Worm (Caenorhabditis elegans) whole organism, L1 larva: ENCODE data around the gene clec-219.
A peak's percentile ranks its signal among the peaks of the same experiment; 100 is the strongest.

Experiments used
- C04F5.9 ChIP-seq: sonication (generic microtip); optimal IDR thresholded peaks from 2 replicates; lab custom pipeline; 2016; ENCODE audit warnings: missing genetic modification characterization, missing compliant biosample characterization
- F16B12.6 ChIP-seq: fragments of 150-350 bp; optimal IDR thresholded peaks from 2 replicates; lab custom pipeline; 2014; ENCODE audit warnings: missing biosample characterization, missing genetic modification characterization
- Y116A8C.19 ChIP-seq: sonication (generic microtip); optimal IDR thresholded peaks from 2 replicates; lab custom pipeline; 2016; ENCODE audit warnings: missing compliant biosample characterization, missing genetic modification characterization, borderline replicate concordance
- ama-1 ChIP-seq: fragments of 150-350 bp; optimal IDR thresholded peaks from 2 replicates; lab custom pipeline; 2014
- blmp-1 ChIP-seq: fragments of 150-350 bp; optimal IDR thresholded peaks from 2 replicates; lab custom pipeline; 2014; ENCODE audit warnings: missing biosample characterization, missing genetic modification characterization
- ceh-82 ChIP-seq, 3 experiments: fragments of 150-350 bp in 1 of 3; sonication (generic microtip) in 2 of 3; optimal IDR thresholded peaks; 2 replicates each; lab custom pipeline; 2014 to 2017; ENCODE audit warnings: missing biosample characterization in 3 of 3, missing genetic modification characterization in 3 of 3
- ceh-88 ChIP-seq: fragments of 200-800 bp; sonication (Bioruptor generic); IDR thresholded peaks from 2 replicates; pipeline ENCODE4 v1.3.6; 2022; ENCODE audit warnings: missing genetic modification characterization, missing compliant biosample characterization
- ceh-90 ChIP-seq: sonication (generic microtip); optimal IDR thresholded peaks from 2 replicates; lab custom pipeline; 2016; ENCODE audit warnings: missing genetic modification characterization, missing compliant biosample characterization
- dsc-1 ChIP-seq: sonication (generic microtip); optimal IDR thresholded peaks from 2 replicates; lab custom pipeline; 2016; ENCODE audit warnings: mild to moderate bottlenecking, missing genetic modification characterization, missing compliant biosample characterization
- efl-1 ChIP-seq, 4 experiments: fragments of 150-350 bp; optimal IDR thresholded peaks in 3 of 4; peaks in 1 of 4; 1 replicate in 1 of 4; 2 replicates in 3 of 4; lab custom pipeline; 2014; ENCODE audit warnings: missing biosample characterization in 2 of 4, missing genetic modification characterization in 2 of 4, missing genetic modification reagents in 2 of 4
- egl-13 ChIP-seq: sonication (generic microtip); optimal IDR thresholded peaks from 2 replicates; lab custom pipeline; 2016; ENCODE audit warnings: missing genotype, missing genetic modification reagents, missing genetic modification characterization, missing compliant biosample characterization
- egl-27 ChIP-seq, 2 experiments: fragments of 150-350 bp in 1 of 2; sonication (generic microtip); optimal IDR thresholded peaks; 3 replicates each; lab custom pipeline; 2017 to 2018; ENCODE audit warnings: missing biosample characterization in 2 of 2, missing genetic modification characterization in 2 of 2, missing genetic modification reagents in 2 of 2
- elt-3 ChIP-seq, 6 experiments: fragments of 150-350 bp in 1 of 6; sonication (generic microtip); optimal IDR thresholded peaks; 2 replicates each; lab custom pipeline; 2017 to 2018; ENCODE audit warnings: missing biosample characterization in 6 of 6, missing genetic modification characterization in 6 of 6, inconsistent platforms in 1 of 6
- fkh-10 ChIP-seq: sonication (generic microtip); optimal IDR thresholded peaks from 2 replicates; lab custom pipeline; 2017; ENCODE audit warnings: missing biosample characterization, missing genetic modification reagents, missing genetic modification characterization
- fkh-4 ChIP-seq: sonication (generic microtip); optimal IDR thresholded peaks from 2 replicates; lab custom pipeline; 2016; ENCODE audit warnings: missing compliant biosample characterization, missing genetic modification characterization, borderline replicate concordance
- fkh-8 ChIP-seq: sonication (generic microtip); optimal IDR thresholded peaks from 2 replicates; lab custom pipeline; 2016; ENCODE audit warnings: mild to moderate bottlenecking, missing genetic modification characterization, missing compliant biosample characterization
- fos-1 ChIP-seq: fragments of 150-350 bp; optimal IDR thresholded peaks from 2 replicates; lab custom pipeline; 2014; ENCODE audit warnings: missing biosample characterization, missing genetic modification characterization
- grh-1 ChIP-seq: fragments of 200-800 bp; sonication (Bioruptor generic); IDR thresholded peaks from 2 replicates; pipeline ENCODE4 v1.3.6; 2022; ENCODE audit warnings: missing genetic modification reagents, missing genetic modification characterization, missing compliant biosample characterization
- hlh-17 ChIP-seq: fragments of 200-800 bp; sonication (Bioruptor generic); optimal IDR thresholded peaks from 2 replicates; lab custom pipeline; 2018; ENCODE audit warnings: missing genetic modification characterization, mild to moderate bottlenecking, missing compliant biosample characterization, moderate library complexity, borderline replicate concordance
- hlh-4 ChIP-seq: sonication (generic microtip); optimal IDR thresholded peaks from 2 replicates; lab custom pipeline; 2016; ENCODE audit warnings: mild to moderate bottlenecking, missing genetic modification characterization, missing compliant biosample characterization
- hpl-2 ChIP-seq: fragments of 150-350 bp; optimal IDR thresholded peaks from 2 replicates; lab custom pipeline; 2014; ENCODE audit warnings: missing biosample characterization, missing genetic modification reagents, missing genetic modification characterization
- irx-1 ChIP-seq: sonication (generic microtip); optimal IDR thresholded peaks from 2 replicates; lab custom pipeline; 2016; ENCODE audit warnings: missing genetic modification characterization, missing compliant biosample characterization
- jun-1 ChIP-seq: fragments of 150-350 bp; optimal IDR thresholded peaks from 2 replicates; lab custom pipeline; 2014; ENCODE audit warnings: missing biosample characterization, missing genetic modification reagents, missing genetic modification characterization
- lin-13 ChIP-seq: fragments of 150-350 bp; optimal IDR thresholded peaks from 2 replicates; lab custom pipeline; 2014; ENCODE audit warnings: missing biosample characterization, missing genetic modification reagents, missing genetic modification characterization
- lin-14 ChIP-seq: fragments of 200-800 bp; sonication (Bioruptor generic); optimal IDR thresholded peaks from 2 replicates; lab custom pipeline; 2018; ENCODE audit warnings: mild to moderate bottlenecking, missing genetic modification characterization, moderate library complexity, missing compliant biosample characterization
- lin-15B ChIP-seq: fragments of 150-350 bp; sonication (generic microtip); optimal IDR thresholded peaks from 3 replicates; lab custom pipeline; 2014; ENCODE audit warnings: missing biosample characterization, missing genetic modification characterization
- lin-35 ChIP-seq, 2 experiments: fragments of 150-350 bp; optimal IDR thresholded peaks; 2 replicates each; lab custom pipeline; 2014; ENCODE audit warnings: missing biosample characterization in 2 of 2, missing genetic modification characterization in 2 of 2, missing genetic modification reagents in 2 of 2
- mab-9 ChIP-seq: fragments of 200-800 bp; sonication (Bioruptor generic); IDR thresholded peaks from 2 replicates; pipeline ENCODE4 v1.3.6; 2022; ENCODE audit warnings: missing genetic modification reagents, missing genetic modification characterization, missing compliant biosample characterization
- mdl-1 ChIP-seq, 2 experiments: fragments of 150-350 bp; optimal IDR thresholded peaks; 2 replicates each; lab custom pipeline; 2014 to 2017; ENCODE audit warnings: missing biosample characterization in 2 of 2, missing genetic modification characterization in 2 of 2, inconsistent platforms in 1 of 2
- mef-2 ChIP-seq: fragments of 150-350 bp; optimal IDR thresholded peaks from 2 replicates; lab custom pipeline; 2014; ENCODE audit warnings: missing biosample characterization, missing genetic modification characterization
- mep-1 ChIP-seq: fragments of 150-350 bp; optimal IDR thresholded peaks from 2 replicates; lab custom pipeline; 2014; ENCODE audit warnings: missing biosample characterization, missing genetic modification characterization
- nhr-11 ChIP-seq: fragments of 150-350 bp; optimal IDR thresholded peaks from 2 replicates; lab custom pipeline; 2014; ENCODE audit warnings: missing biosample characterization, missing genetic modification characterization
- nhr-19 ChIP-seq: fragments of 200-800 bp; sonication (Bioruptor generic); conservative IDR thresholded peaks from 2 replicates; pipeline ENCODE4 v1.3.6; 2022; ENCODE audit warnings: missing genetic modification characterization, missing compliant biosample characterization
- nhr-28 ChIP-seq: fragments of 150-350 bp; optimal IDR thresholded peaks from 2 replicates; lab custom pipeline; 2014; ENCODE audit warnings: missing biosample characterization, missing genetic modification characterization
- nhr-47 ChIP-seq: sonication (generic microtip); optimal IDR thresholded peaks from 2 replicates; lab custom pipeline; 2016; ENCODE audit warnings: mild to moderate bottlenecking, missing genetic modification characterization, moderate library complexity, missing compliant biosample characterization
- nhr-76 ChIP-seq: sonication (generic microtip); optimal IDR thresholded peaks from 2 replicates; lab custom pipeline; 2017; ENCODE audit warnings: missing biosample characterization, missing genetic modification characterization
- nhr-77 ChIP-seq: fragments of 150-350 bp; optimal IDR thresholded peaks from 2 replicates; lab custom pipeline; 2014; ENCODE audit warnings: missing biosample characterization, missing genetic modification characterization
- pag-3 ChIP-seq: sonication (generic microtip); optimal IDR thresholded peaks from 2 replicates; lab custom pipeline; 2017; ENCODE audit warnings: missing genetic modification characterization, mild to moderate bottlenecking, missing compliant biosample characterization, antibody characterized with exemption, borderline replicate concordance; ENCODE audit not compliant: insufficient read depth
- pqm-1 ChIP-seq: sonication (generic microtip); optimal IDR thresholded peaks from 3 replicates; lab custom pipeline; 2017; ENCODE audit warnings: missing biosample characterization, missing genetic modification characterization
- rnt-1 ChIP-seq: sonication (generic microtip); optimal IDR thresholded peaks from 2 replicates; lab custom pipeline; 2016; ENCODE audit warnings: mild to moderate bottlenecking, missing genetic modification characterization, moderate library complexity, missing compliant biosample characterization
- skn-1 ChIP-seq: fragments of 150-350 bp; optimal IDR thresholded peaks from 2 replicates; lab custom pipeline; 2014; ENCODE audit warnings: missing biosample characterization, missing genetic modification characterization
- snpc-4 ChIP-seq: fragments of 150-350 bp; optimal IDR thresholded peaks from 2 replicates; lab custom pipeline; 2014; ENCODE audit warnings: missing biosample characterization, missing genetic modification characterization
- snu-23 ChIP-seq: sonication (generic microtip); optimal IDR thresholded peaks from 2 replicates; lab custom pipeline; 2016; ENCODE audit warnings: missing genetic modification characterization, missing compliant biosample characterization
- sup-37 ChIP-seq: fragments of 200-800 bp; sonication (Bioruptor generic); optimal IDR thresholded peaks from 2 replicates; lab custom pipeline; 2018; ENCODE audit warnings: mild to moderate bottlenecking, missing genetic modification characterization, missing compliant biosample characterization
- swsn-7 ChIP-seq: sonication (generic microtip); optimal IDR thresholded peaks from 2 replicates; lab custom pipeline; 2016; ENCODE audit warnings: missing genetic modification characterization, missing compliant biosample characterization
- tbx-2 ChIP-seq: sonication (generic microtip); optimal IDR thresholded peaks from 2 replicates; lab custom pipeline; 2016; ENCODE audit warnings: missing genetic modification characterization, missing compliant biosample characterization
- unc-130 ChIP-seq: fragments of 150-350 bp; optimal IDR thresholded peaks from 2 replicates; lab custom pipeline; 2017; ENCODE audit warnings: missing biosample characterization, missing genetic modification characterization, inconsistent platforms
- unc-30 ChIP-seq: sonication (generic microtip); optimal IDR thresholded peaks from 2 replicates; lab custom pipeline; 2017; ENCODE audit warnings: missing biosample characterization, missing genetic modification characterization
- unc-62 ChIP-seq: fragments of 150-350 bp; optimal IDR thresholded peaks from 2 replicates; lab custom pipeline; 2014; ENCODE audit warnings: missing biosample characterization, missing genetic modification reagents, missing genetic modification characterization
- xbp-1 ChIP-seq: sonication (generic microtip); optimal IDR thresholded peaks from 2 replicates; lab custom pipeline; 2016; ENCODE audit warnings: missing genetic modification characterization, missing compliant biosample characterization
- zag-1 ChIP-seq: fragments of 150-350 bp; optimal IDR thresholded peaks from 2 replicates; lab custom pipeline; 2014; ENCODE audit warnings: missing biosample characterization, missing genetic modification characterization
- zip-4 ChIP-seq: fragments of 200-800 bp; sonication (Bioruptor generic); optimal IDR thresholded peaks from 2 replicates; lab custom pipeline; 2018; ENCODE audit warnings: mild to moderate bottlenecking, missing genetic modification characterization, moderate library complexity, missing compliant biosample characterization
- ztf-4 ChIP-seq: fragments of 150-350 bp; optimal IDR thresholded peaks from 2 replicates; lab custom pipeline; 2014; ENCODE audit warnings: missing biosample characterization, missing genetic modification characterization

Gene clec-219

DNA sequence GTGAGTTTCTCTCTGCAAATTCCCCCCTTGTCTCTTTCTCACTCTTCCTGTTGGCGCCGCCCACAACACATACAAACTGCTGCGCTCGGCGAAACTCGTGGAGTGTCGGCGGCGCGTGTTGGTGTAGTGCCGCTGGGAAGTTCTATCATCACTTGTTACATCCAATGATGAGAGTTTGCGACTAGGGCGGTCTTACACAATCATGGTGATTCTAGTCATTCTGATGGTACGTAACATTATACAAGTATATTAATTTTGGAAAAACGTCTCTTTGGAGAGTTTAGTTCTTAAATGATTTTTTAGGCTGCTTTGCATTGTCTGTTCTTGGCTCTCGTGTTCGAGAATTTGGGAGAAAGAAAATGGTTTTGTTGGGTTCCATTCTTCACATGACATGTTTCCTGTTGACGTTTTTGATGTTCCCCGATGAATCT lies 30.7 kb downstream of the clec-219 start:
- TF ChIP-seq lin-15B (tag; lab: Kevin White, UChicago) (peak; percentile 46), irx-1 (tag; lab: Kevin White, UChicago) (peak; percentile 80), blmp-1 (peak; percentile 26), mdl-1 (tag; optimal IDR thresholded peaks at IDR 0.05; lab: Kevin White, UChicago) (peak in 1 of 2 experiments; percentile 59), mab-9 (GFP tag; lab: Robert Waterston, UW) (peak; percentile 74), unc-130 (tag; lab: Kevin White, UChicago) (peak; percentile 22), ceh-88 (0 out of 2 replicates have a peak, but pooled peaks have one; percentile 28), dsc-1 (tag; lab: Kevin White, UChicago) (peak; percentile 93), elt-3 (tag; optimal IDR thresholded peaks at IDR 0.05; lab: Kevin White, UChicago) (peak; percentile 16 to 80 (median 29)), unc-62 (no peak), lin-14 (GFP tag; lab: Kevin White, UChicago) (peak; percentile 92), nhr-47 (tag; lab: Kevin White, UChicago) (peak; percentile 95), nhr-76 (no peak), mef-2 (tag; lab: Kevin White, UChicago) (no peak), ceh-82 (tag; optimal IDR thresholded peaks at IDR 0.05; lab: Kevin White, UChicago) (peak; percentile 85 to 86 (median 85)), mep-1 (tag; lab: Kevin White, UChicago) (peak; percentile 81), nhr-11 (tag; lab: Kevin White, UChicago) (peak; percentile 28), skn-1 (peak; percentile 71), nhr-19 (peak; percentile 95), zag-1 (no peak), hlh-17 (GFP tag; lab: Kevin White, UChicago) (no peak), C04F5.9 (tag; lab: Kevin White, UChicago) (peak; percentile 45), pqm-1 (tag; lab: Kevin White, UChicago) (no peak), xbp-1 (peak; percentile 89), lin-13 (GFP tag; lab: Kevin White, UChicago) (peak; percentile 59), snpc-4 (peak; percentile 99), efl-1 (optimal IDR thresholded peaks at IDR 0.05; lab: Kevin White, UChicago) (peak; percentile 66 to 77), efl-1 (GFP tag; optimal IDR thresholded peaks at IDR 0.05 in 1 of 2; lab: Kevin White, UChicago) (peak; percentile 53 to 96), fkh-8 (tag; lab: Kevin White, UChicago) (peak; percentile 38), pag-3 (tag; lab: Kevin White, UChicago) (no peak), hpl-2 (GFP tag; lab: Kevin White, UChicago) (peak; percentile 63), ama-1 (lab: Kevin White, UChicago) (peak; percentile 96), ztf-4 (tag; lab: Kevin White, UChicago) (peak; percentile 77), sup-37 (GFP tag; lab: Kevin White, UChicago) (peak; percentile 73), fkh-10 (peak; percentile 25), snu-23 (peak; percentile 95), swsn-7 (tag; lab: Kevin White, UChicago) (peak; percentile 93), tbx-2 (peak; percentile 85), nhr-77 (peak; percentile 72), grh-1 (GFP tag; lab: Robert Waterston, UW) (peak; percentile 84), zip-4 (GFP tag; lab: Kevin White, UChicago) (peak; percentile 69), egl-27 (tag; optimal IDR thresholded peaks at IDR 0.05; lab: Kevin White, UChicago) (no peak), fos-1 (tag; lab: Kevin White, UChicago) (peak; percentile 75), lin-35 (GFP tag; optimal IDR thresholded peaks at IDR 0.05; lab: Kevin White, UChicago) (peak; percentile 56 to 79), F16B12.6 (tag; lab: Kevin White, UChicago) (peak; percentile 37), Y116A8C.19 (no peak), egl-13 (tag; lab: Kevin White, UChicago) (peak; percentile 56), rnt-1 (peak; percentile 97), fkh-4 (tag; lab: Kevin White, UChicago) (no peak), jun-1 (tag; lab: Kevin White, UChicago) (peak; percentile 55), unc-30 (no peak), hlh-4 (no peak), ceh-90 (tag; lab: Kevin White, UChicago) (no peak), nhr-28 (tag; lab: Kevin White, UChicago) (no peak)
